Fruit fly (Drosophila melanogaster) whole organism, embryonic: Measurements from ENCODE around the gene rno.

Experiments
- Abd-B ChIP-seq: fragments of 200-800 bp; sonication (Bioruptor generic); optimal IDR thresholded peaks from 2 replicates; lab custom pipeline; 2018; ENCODE audit warnings: missing biosample characterization, mild to moderate bottlenecking, missing genetic modification characterization, moderate library complexity
- CG10147 ChIP-seq: fragments of 200-800 bp; sonication (Bioruptor generic); optimal IDR thresholded peaks from 2 replicates; lab custom pipeline; 2019; ENCODE audit warnings: missing biosample characterization, mild to moderate bottlenecking, missing genetic modification characterization, moderate library complexity
- CG10209 ChIP-seq: fragments of 200-800 bp; sonication (Bioruptor generic); optimal IDR thresholded peaks from 3 replicates; lab custom pipeline; 2017; ENCODE audit warnings: missing biosample characterization, mild to moderate bottlenecking, missing genetic modification characterization, missing genetic modification reagents
- CG12155 ChIP-seq: fragments of 200-800 bp; sonication (Bioruptor generic); optimal IDR thresholded peaks from 3 replicates; lab custom pipeline; 2016; ENCODE audit warnings: missing biosample characterization, missing genetic modification characterization
- CG1233 ChIP-seq: fragments of 200-800 bp; sonication (Bioruptor generic); optimal IDR thresholded peaks from 4 replicates; lab custom pipeline; 2018; ENCODE audit warnings: missing biosample characterization, mild to moderate bottlenecking, missing genetic modification characterization
- CG14014 ChIP-seq: fragments of 200-800 bp; sonication (Bioruptor generic); IDR thresholded peaks from 2 replicates; pipeline ENCODE4 v1.3.6; 2022; ENCODE audit warnings: missing biosample characterization, missing genetic modification characterization
- CG14441 ChIP-seq: fragments of 200-800 bp; sonication (Bioruptor generic); IDR thresholded peaks from 2 replicates; pipeline ENCODE4 v1.3.6; 2022; ENCODE audit warnings: missing biosample characterization, missing genetic modification characterization
- CG14965 ChIP-seq: fragments of 200-800 bp; sonication (Bioruptor generic); optimal IDR thresholded peaks from 2 replicates; lab custom pipeline; 2016; ENCODE audit warnings: missing biosample characterization, missing genetic modification characterization, borderline replicate concordance
- CG15073 ChIP-seq: fragments of 200-800 bp; sonication (Bioruptor generic); optimal IDR thresholded peaks from 2 replicates; lab custom pipeline; 2016; ENCODE audit warnings: missing biosample characterization, missing genetic modification characterization
- CG17359 ChIP-seq: fragments of 200-800 bp; sonication (Bioruptor generic); optimal IDR thresholded peaks from 3 replicates; lab custom pipeline; 2018; ENCODE audit warnings: missing biosample characterization, mild to moderate bottlenecking, missing genetic modification characterization, moderate library complexity
- CG18011 ChIP-seq: fragments of 200-800 bp; sonication (Bioruptor generic); optimal IDR thresholded peaks from 2 replicates; lab custom pipeline; 2017; ENCODE audit warnings: missing biosample characterization, missing genetic modification characterization, mild to moderate bottlenecking, moderate library complexity, missing genotype
- CG18764 ChIP-seq: fragments of 200-800 bp; sonication (Bioruptor generic); optimal IDR thresholded peaks from 3 replicates; lab custom pipeline; 2016; ENCODE audit warnings: missing biosample characterization, missing genetic modification characterization
- CG2875 ChIP-seq: fragments of 200-800 bp; sonication (Bioruptor generic); optimal IDR thresholded peaks from 2 replicates; lab custom pipeline; 2017; ENCODE audit warnings: missing biosample characterization, mild to moderate bottlenecking, missing genetic modification characterization, missing genetic modification reagents
- CG31224 ChIP-seq: fragments of 200-800 bp; sonication (Bioruptor generic); IDR thresholded peaks from 2 replicates; pipeline ENCODE4 v1.3.6; 2022; ENCODE audit warnings: missing biosample characterization, missing genetic modification characterization
- CG3407 ChIP-seq: fragments of 200-800 bp; sonication (Bioruptor generic); optimal IDR thresholded peaks from 2 replicates; lab custom pipeline; 2018; ENCODE audit warnings: missing biosample characterization, mild to moderate bottlenecking, missing genetic modification characterization
- CG34376 ChIP-seq: fragments of 200-800 bp; sonication (Bioruptor generic); optimal IDR thresholded peaks from 2 replicates; lab custom pipeline; 2018; ENCODE audit warnings: missing biosample characterization, mild to moderate bottlenecking, missing genetic modification characterization
- CG3838 ChIP-seq: fragments of 200-800 bp; sonication (Bioruptor generic); optimal IDR thresholded peaks from 3 replicates; lab custom pipeline; 2016; ENCODE audit warnings: missing biosample characterization, missing genetic modification characterization
- CG42726 ChIP-seq: fragments of 200-800 bp; sonication (Bioruptor generic); IDR thresholded peaks from 2 replicates; pipeline ENCODE4 v1.3.6; 2022; ENCODE audit warnings: missing biosample characterization, missing genetic modification characterization; ENCODE audit not compliant: partially characterized antibody
- CG5245 ChIP-seq: fragments of 200-800 bp; sonication (Bioruptor generic); optimal IDR thresholded peaks from 3 replicates; lab custom pipeline; 2016; ENCODE audit warnings: missing biosample characterization, missing genetic modification characterization
- CG7963 ChIP-seq: fragments of 200-800 bp; sonication (Bioruptor generic); IDR thresholded peaks from 3 replicates; pipeline ENCODE4 v1.3.6; 2022; ENCODE audit warnings: missing biosample characterization, missing genetic modification characterization; ENCODE audit not compliant: partially characterized antibody
- CG8478 ChIP-seq: fragments of >200 bp; optimal IDR thresholded peaks from 2 replicates; lab custom pipeline; 2018
- CkIIα-i1 ChIP-seq: fragments of 200-800 bp; sonication (Bioruptor generic); IDR thresholded peaks from 2 replicates; pipeline ENCODE4 v1.3.6; 2022; ENCODE audit warnings: missing biosample characterization, missing genetic modification characterization
- D19B ChIP-seq: fragments of 200-800 bp; sonication (Bioruptor generic); optimal IDR thresholded peaks from 2 replicates; lab custom pipeline; 2017; ENCODE audit warnings: missing biosample characterization, mild to moderate bottlenecking, missing genetic modification characterization
- H2.0 ChIP-seq: fragments of 200-800 bp; sonication (Bioruptor generic); IDR thresholded peaks from 2 replicates; pipeline ENCODE4 v1.3.6; 2022; ENCODE audit warnings: missing biosample characterization, missing genetic modification characterization
- Nf-YC ChIP-seq: fragments of 200-800 bp; optimal IDR thresholded peaks from 3 replicates; lab custom pipeline; 2019; ENCODE audit warnings: missing biosample characterization, mild to moderate bottlenecking, missing genetic modification characterization, moderate library complexity
- Sin3A ChIP-seq: fragments of >200 bp; optimal IDR thresholded peaks from 2 replicates; lab custom pipeline; 2018
- Sox102F ChIP-seq: fragments of 200-800 bp; sonication (Bioruptor generic); optimal IDR thresholded peaks from 2 replicates; lab custom pipeline; 2018; ENCODE audit warnings: missing biosample characterization, mild to moderate bottlenecking, missing genetic modification characterization, moderate library complexity
- Ssrp ChIP-seq: fragments of 200-800 bp; sonication (Bioruptor generic); optimal IDR thresholded peaks from 2 replicates; lab custom pipeline; 2018; ENCODE audit warnings: missing biosample characterization, mild to moderate bottlenecking, missing genetic modification characterization, moderate library complexity
- Tbp ChIP-seq: fragments of >200 bp; optimal IDR thresholded peaks from 2 replicates; lab custom pipeline; 2018; ENCODE audit warnings: missing biosample characterization, missing genetic modification characterization
- amos ChIP-seq: fragments of 200-800 bp; sonication (Bioruptor generic); IDR thresholded peaks from 2 replicates; pipeline ENCODE4 v1.3.6; 2022; ENCODE audit warnings: missing biosample characterization, missing genetic modification characterization; ENCODE audit not compliant: partially characterized antibody
- cad ChIP-seq: fragments of >200 bp; optimal IDR thresholded peaks from 2 replicates; lab custom pipeline; 2017; ENCODE audit warnings: missing biosample characterization, missing genetic modification characterization
- cato ChIP-seq: fragments of 200-800 bp; sonication (Bioruptor generic); optimal IDR thresholded peaks from 2 replicates; lab custom pipeline; 2016; ENCODE audit warnings: missing biosample characterization, missing genetic modification characterization, borderline replicate concordance
- chinmo ChIP-seq: fragments of 200-800 bp; sonication (Bioruptor generic); IDR thresholded peaks from 4 replicates; pipeline ENCODE4 v1.3.6; 2022; ENCODE audit warnings: missing biosample characterization, missing genetic modification characterization; ENCODE audit not compliant: partially characterized antibody
- chm ChIP-seq: fragments of 200-800 bp; sonication (Bioruptor generic); IDR thresholded peaks from 2 replicates; pipeline ENCODE4 v1.3.6; 2022; ENCODE audit warnings: missing biosample characterization, missing genetic modification characterization
- ci ChIP-seq: fragments of 200-800 bp; sonication (Bioruptor generic); IDR thresholded peaks from 3 replicates; pipeline ENCODE4 v1.3.6; 2022; ENCODE audit warnings: missing biosample characterization, missing genetic modification characterization
- danr ChIP-seq: fragments of 200-800 bp; sonication (Bioruptor generic); IDR thresholded peaks from 2 replicates; pipeline ENCODE4 v1.3.6; 2022; ENCODE audit warnings: missing biosample characterization, missing genetic modification characterization
- ems ChIP-seq: fragments of 200-800 bp; sonication (Bioruptor generic); optimal IDR thresholded peaks from 3 replicates; lab custom pipeline; 2016; ENCODE audit warnings: missing biosample characterization, missing genetic modification characterization
- ewg ChIP-seq: fragments of 200-800 bp; sonication (Bioruptor generic); optimal IDR thresholded peaks from 3 replicates; lab custom pipeline; 2017; ENCODE audit warnings: mild to moderate bottlenecking, missing biosample characterization, missing genetic modification reagents, missing genetic modification characterization
- gcm ChIP-seq: fragments of 200-800 bp; sonication (Bioruptor generic); optimal IDR thresholded peaks from 2 replicates; lab custom pipeline; 2019; ENCODE audit warnings: missing biosample characterization, mild to moderate bottlenecking, missing genetic modification characterization, moderate library complexity
- inv ChIP-seq: fragments of 200-800 bp; sonication (Bioruptor generic); IDR thresholded peaks from 2 replicates; pipeline ENCODE4 v1.3.6; 2022; ENCODE audit warnings: missing biosample characterization, missing genetic modification characterization; ENCODE audit not compliant: partially characterized antibody
- kah ChIP-seq: fragments of 200-800 bp; sonication (Bioruptor generic); optimal IDR thresholded peaks from 2 replicates; lab custom pipeline; 2018; ENCODE audit warnings: missing biosample characterization, mild to moderate bottlenecking, missing genetic modification characterization
- onecut ChIP-seq: fragments of 200-800 bp; sonication (Bioruptor generic); IDR thresholded peaks from 2 replicates; pipeline ENCODE4 v1.3.6; 2022; ENCODE audit warnings: missing biosample characterization, missing genetic modification characterization
- pan ChIP-seq, 4 experiments: fragments of >200 bp in 3 of 4; fragments of 200-800 bp in 1 of 4; sonication (Bioruptor generic) in 1 of 4; optimal IDR thresholded peaks in 3 of 4; IDR thresholded peaks in 1 of 4; 2 replicates each; pipeline versions ENCODE4 v1.3.6 to Lab custom; 2017 to 2022; ENCODE audit warnings: missing biosample characterization in 2 of 4, missing genetic modification characterization in 2 of 4, mixed read lengths in 1 of 4
- pb ChIP-seq: fragments of 200-800 bp; sonication (Bioruptor generic); optimal IDR thresholded peaks from 3 replicates; lab custom pipeline; 2016; ENCODE audit warnings: missing biosample characterization, missing genetic modification characterization
- pnt ChIP-seq: fragments of 200-800 bp; sonication (Bioruptor generic); optimal IDR thresholded peaks from 3 replicates; lab custom pipeline; 2016; ENCODE audit warnings: missing biosample characterization, missing genetic modification characterization
- sob ChIP-seq: fragments of 200-800 bp; sonication (Bioruptor generic); IDR thresholded peaks from 2 replicates; pipeline ENCODE4 v1.3.6; 2022; ENCODE audit warnings: missing biosample characterization, missing genetic modification characterization
- stc ChIP-seq: fragments of 200-800 bp; sonication (Bioruptor generic); IDR thresholded peaks from 2 replicates; pipeline ENCODE4 v1.3.6; 2022; ENCODE audit warnings: missing biosample characterization, missing genetic modification characterization
- zen2 ChIP-seq: fragments of 200-800 bp; sonication (Bioruptor generic); IDR thresholded peaks from 3 replicates; pipeline ENCODE4 v1.3.6; 2022; ENCODE audit warnings: missing biosample characterization, missing genetic modification characterization; ENCODE audit not compliant: partially characterized antibody

Gene rno

dm6 chr3L:224004-224951 lies 24.7 kb upstream of the rno start (continued):
- TF ChIP-seq H2.0 (GFP tag; lab: Robert Waterston, UW), result 0 out of 2 replicates have a peak, but pooled peaks have one; percentile 10
- TF ChIP-seq CG18011 (GFP tag; lab: Kevin White, UChicago), result no peak
- TF ChIP-seq pnt, result no peak
- TF ChIP-seq inv, result 0 out of 2 replicates have a peak, but pooled peaks have one; percentile 19
- no peak for TF ChIP-seq cad (GFP tag; lab: Kevin White, UChicago)
- TF ChIP-seq CG14014, result peak; percentile 32; the same call in 1 of the 2 replicates
- TF ChIP-seq CG34376, result peak; percentile 64
- TF ChIP-seq amos (GFP tag; lab: Robert Waterston, UW), result peak; percentile 49; the same call in 1 of the 2 replicates
- TF ChIP-seq CG7963 (GFP tag; lab: Robert Waterston, UW), result no peak
- no peak for TF ChIP-seq pb
- peak; percentile 68; the same call in 3 of the 4 replicates for TF ChIP-seq chinmo (GFP tag; lab: Robert Waterston, UW)
- TF ChIP-seq chm (GFP tag; lab: Robert Waterston, UW), result peak; percentile 82
- TF ChIP-seq ci (GFP tag; lab: Robert Waterston, UW), result peak; percentile 55
- peak; percentile 82 for TF ChIP-seq Tbp (GFP tag; lab: Kevin White, UChicago)
- TF ChIP-seq ems (GFP tag; lab: Kevin White, UChicago), result no peak
- no peak for TF ChIP-seq CG14965
- TF ChIP-seq ewg (GFP tag; lab: Kevin White, UChicago), result peak; percentile 76
- TF ChIP-seq CG31224 (GFP tag; lab: Robert Waterston, UW), result peak; percentile 36; the same call in 1 of the 2 replicates
- TF ChIP-seq Sox102F, result no peak
- TF ChIP-seq kah, result no peak
- no peak for TF ChIP-seq CG18764 (GFP tag; lab: Kevin White, UChicago)
- TF ChIP-seq CG10209 (GFP tag; lab: Kevin White, UChicago), result no peak
- no peak for TF ChIP-seq cato (GFP tag; lab: Kevin White, UChicago)
- no peak for TF ChIP-seq CG2875 (GFP tag; lab: Kevin White, UChicago)
- no peak for TF ChIP-seq CkIIα-i1 (GFP tag; lab: Robert Waterston, UW)
- peak; percentile 3; the same call in 1 of the 2 replicates for TF ChIP-seq onecut (GFP tag; lab: Robert Waterston, UW)
- peak; percentile 70 for TF ChIP-seq CG42726 (GFP tag; lab: Robert Waterston, UW)
- no peak for TF ChIP-seq CG12155 (GFP tag; lab: Kevin White, UChicago)
- TF ChIP-seq CG1233, result no peak
- TF ChIP-seq CG3407 (GFP tag; lab: Kevin White, UChicago), result no peak
- TF ChIP-seq Nf-YC (tag; lab: Kevin White, UChicago), result peak; percentile 24
- peak; percentile 47 for TF ChIP-seq CG3838 (GFP tag; lab: Kevin White, UChicago)
- TF ChIP-seq Abd-B (GFP tag; lab: Kevin White, UChicago), result no peak
- TF ChIP-seq danr, result no peak
- no peak for TF ChIP-seq CG10147 (GFP tag; lab: Kevin White, UChicago)
- peak; percentile 10 for TF ChIP-seq CG17359 (tag; lab: Kevin White, UChicago)
- TF ChIP-seq stc, result no peak; the same call in 1 of the 2 replicates
- no peak for TF ChIP-seq CG14441 (GFP tag; lab: Robert Waterston, UW)
- TF ChIP-seq sob (GFP tag; lab: Robert Waterston, UW), result no peak
- no peak for TF ChIP-seq D19B (GFP tag; lab: Kevin White, UChicago)
- no peak for TF ChIP-seq CG5245 (GFP tag; lab: Kevin White, UChicago)
- TF ChIP-seq gcm (GFP tag; lab: Kevin White, UChicago), result peak; percentile 52
- no peak for TF ChIP-seq Sin3A
- no peak for TF ChIP-seq CG15073 (GFP tag; lab: Kevin White, UChicago)
- no peak for TF ChIP-seq pan (optimal IDR thresholded peaks at IDR 0.05; lab: Kevin White, UChicago)
- TF ChIP-seq pan (GFP tag; optimal IDR thresholded peaks at IDR 0.05 in 1 of 2, IDR thresholded peaks at IDR 0.05 in 1 of 2), result peak in 1 of 2 experiments; percentile 48
- TF ChIP-seq Ssrp (tag; lab: Kevin White, UChicago), result peak; percentile 57
- no peak for TF ChIP-seq zen2
- peak; percentile 86 for TF ChIP-seq CG8478 (lab: Kevin White, UChicago)
